Worm (Caenorhabditis elegans) whole organism, L4 larva: Measurements from ENCODE around the gene fbl-1.
A peak's percentile ranks its signal among the peaks of the same experiment; 100 is the strongest.

Source experiments
- D1046.2 ChIP-seq: fragments of 200-800 bp; sonication (Bioruptor generic); IDR thresholded peaks from 2 replicates; pipeline ENCODE4 v1.3.6; 2022; ENCODE audit warnings: missing genetic modification characterization, missing compliant biosample characterization
- F49E8.2 ChIP-seq: sonication (generic microtip); optimal IDR thresholded peaks from 2 replicates; lab custom pipeline; 2016; ENCODE audit warnings: missing compliant biosample characterization, mild to moderate bottlenecking, missing genetic modification characterization, borderline replicate concordance
- T20F7.1 ChIP-seq: fragments of 200-800 bp; sonication (Bioruptor generic); optimal IDR thresholded peaks from 2 replicates; lab custom pipeline; 2018; ENCODE audit warnings: mild to moderate bottlenecking, missing genetic modification characterization, missing compliant biosample characterization
- Y48G9A.11 ChIP-seq: fragments of 200-800 bp; sonication (Bioruptor generic); IDR thresholded peaks from 2 replicates; pipeline ENCODE4 v1.3.6; 2022; ENCODE audit warnings: missing genetic modification reagents, missing genetic modification characterization, missing compliant biosample characterization
- aly-2 ChIP-seq: sonication (generic microtip); optimal IDR thresholded peaks from 2 replicates; lab custom pipeline; 2018; ENCODE audit warnings: missing biosample characterization, missing genetic modification characterization
- ceh-44 ChIP-seq: fragments of 200-800 bp; sonication (Bioruptor generic); IDR thresholded peaks from 2 replicates; pipeline ENCODE4 v1.3.6; 2022; ENCODE audit warnings: missing genetic modification reagents, missing genetic modification characterization, missing compliant biosample characterization
- ceh-62 ChIP-seq: sonication (generic microtip); optimal IDR thresholded peaks from 2 replicates; lab custom pipeline; 2017; ENCODE audit warnings: missing biosample characterization, missing genetic modification characterization
- daf-8 ChIP-seq: fragments of 200-800 bp; sonication (Bioruptor generic); IDR thresholded peaks from 2 replicates; pipeline ENCODE4 v1.3.6; 2022; ENCODE audit warnings: missing genetic modification characterization, missing compliant biosample characterization
- fkh-10 ChIP-seq: fragments of 150-350 bp; optimal IDR thresholded peaks from 2 replicates; lab custom pipeline; 2014; ENCODE audit warnings: missing biosample characterization, missing genetic modification reagents, missing genetic modification characterization
- hlh-11 ChIP-seq: fragments of 200-800 bp; sonication (Bioruptor generic); optimal IDR thresholded peaks from 2 replicates; lab custom pipeline; 2018; ENCODE audit warnings: mild to moderate bottlenecking, missing genetic modification characterization, missing compliant biosample characterization
- lsy-2 ChIP-seq, 2 experiments: fragments of 150-350 bp in 1 of 2; sonication (generic microtip) in 1 of 2; optimal IDR thresholded peaks; 2 replicates each; lab custom pipeline; 2014 to 2017; ENCODE audit warnings: missing biosample characterization in 2 of 2, missing genetic modification characterization in 2 of 2
- madf-9 ChIP-seq: fragments of 200-800 bp; sonication (Bioruptor generic); conservative IDR thresholded peaks from 2 replicates; pipeline ENCODE4 v1.3.6; 2022; ENCODE audit warnings: missing genetic modification reagents, missing genetic modification characterization, missing compliant biosample characterization
- mdl-1 ChIP-seq, 2 experiments: fragments of 150-350 bp in 1 of 2; sonication (generic microtip) in 1 of 2; optimal IDR thresholded peaks; 2 replicates each; lab custom pipeline; 2014 to 2017; ENCODE audit warnings: missing biosample characterization in 2 of 2, missing genetic modification characterization in 2 of 2
- mdt-29 ChIP-seq: fragments of 200-800 bp; sonication (Bioruptor generic); IDR thresholded peaks from 2 replicates; pipeline ENCODE4 v1.3.6; 2022; ENCODE audit warnings: missing genetic modification reagents, missing genetic modification characterization, missing compliant biosample characterization
- nhr-25 ChIP-seq: sonication (generic microtip); optimal IDR thresholded peaks from 2 replicates; lab custom pipeline; 2017; ENCODE audit warnings: missing genetic modification characterization, mild to moderate bottlenecking, missing compliant biosample characterization, antibody characterized with exemption, moderate library complexity, borderline replicate concordance; ENCODE audit not compliant: insufficient read depth
- nhr-28 ChIP-seq: fragments of 150-350 bp; optimal IDR thresholded peaks from 2 replicates; lab custom pipeline; 2014; ENCODE audit warnings: missing biosample characterization, missing genetic modification characterization
- nhr-41 ChIP-seq: fragments of 200-800 bp; sonication (Bioruptor generic); IDR thresholded peaks from 2 replicates; pipeline ENCODE4 v1.3.6; 2022; ENCODE audit warnings: missing genetic modification reagents, missing genetic modification characterization, missing compliant biosample characterization
- nhr-42 ChIP-seq: fragments of 200-800 bp; sonication (Bioruptor generic); IDR thresholded peaks from 2 replicates; pipeline ENCODE4 v1.3.6; 2022; ENCODE audit warnings: missing genetic modification characterization, missing compliant biosample characterization
- nhr-6 ChIP-seq: fragments of 150-350 bp; optimal IDR thresholded peaks from 2 replicates; lab custom pipeline; 2014; ENCODE audit warnings: missing biosample characterization, missing genetic modification characterization
- nhr-76 ChIP-seq: fragments of 150-350 bp; optimal IDR thresholded peaks from 2 replicates; lab custom pipeline; 2014; ENCODE audit warnings: missing biosample characterization, missing genetic modification characterization
- php-3 ChIP-seq: fragments of 200-800 bp; sonication (Bioruptor generic); IDR thresholded peaks from 2 replicates; pipeline ENCODE4 v1.3.6; 2022; ENCODE audit warnings: missing genetic modification reagents, missing genetic modification characterization, missing compliant biosample characterization
- pqm-1 ChIP-seq: sonication (generic microtip); optimal IDR thresholded peaks from 2 replicates; lab custom pipeline; 2017; ENCODE audit warnings: missing biosample characterization, missing genetic modification characterization
- saeg-2 ChIP-seq: fragments of 200-800 bp; sonication (Bioruptor generic); IDR thresholded peaks from 2 replicates; pipeline ENCODE4 v1.3.6; 2022; ENCODE audit warnings: missing genetic modification reagents, missing genetic modification characterization, missing compliant biosample characterization
- sdz-12 ChIP-seq: fragments of 200-800 bp; sonication (Bioruptor generic); optimal IDR thresholded peaks from 2 replicates; lab custom pipeline; 2018; ENCODE audit warnings: mild to moderate bottlenecking, missing genetic modification characterization, missing compliant biosample characterization
- snpc-1.2 ChIP-seq: fragments of 200-800 bp; sonication (Bioruptor generic); IDR thresholded peaks from 2 replicates; pipeline ENCODE4 v1.3.6; 2022; ENCODE audit warnings: missing genetic modification reagents, missing genetic modification characterization, missing compliant biosample characterization
- snpc-4 ChIP-seq: fragments of 150-350 bp; optimal IDR thresholded peaks from 2 replicates; lab custom pipeline; 2014; ENCODE audit warnings: missing biosample characterization, missing genetic modification characterization
- unc-130 ChIP-seq: sonication (generic microtip); optimal IDR thresholded peaks from 2 replicates; lab custom pipeline; 2016; ENCODE audit warnings: missing genetic modification reagents, missing genetic modification characterization, missing compliant biosample characterization
- unc-39 ChIP-seq: sonication (generic microtip); optimal IDR thresholded peaks from 2 replicates; lab custom pipeline; 2017; ENCODE audit warnings: missing biosample characterization, missing genetic modification characterization
- unc-62 ChIP-seq, 3 experiments: fragments of 150-350 bp in 1 of 3; sonication (generic microtip); optimal IDR thresholded peaks in 2 of 3; peaks in 1 of 3; 1 replicate in 1 of 3; 2 replicates in 2 of 3; lab custom pipeline; 2014 to 2017; ENCODE audit warnings: missing biosample characterization in 3 of 3, missing genetic modification characterization in 3 of 3, missing genetic modification reagents in 3 of 3, missing genotype in 1 of 3
- zip-11 ChIP-seq: fragments of 200-800 bp; sonication (Bioruptor generic); IDR thresholded peaks from 2 replicates; pipeline ENCODE4 v1.3.6; 2022; ENCODE audit warnings: missing genetic modification characterization, missing compliant biosample characterization
- ztf-11 ChIP-seq: fragments of 150-350 bp; optimal IDR thresholded peaks from 2 replicates; lab custom pipeline; 2014; ENCODE audit warnings: missing biosample characterization, missing genetic modification characterization
- ztf-7 ChIP-seq: fragments of 150-350 bp; optimal IDR thresholded peaks from 2 replicates; lab custom pipeline; 2014; ENCODE audit warnings: missing biosample characterization, missing genetic modification characterization

Gene fbl-1

DNA sequence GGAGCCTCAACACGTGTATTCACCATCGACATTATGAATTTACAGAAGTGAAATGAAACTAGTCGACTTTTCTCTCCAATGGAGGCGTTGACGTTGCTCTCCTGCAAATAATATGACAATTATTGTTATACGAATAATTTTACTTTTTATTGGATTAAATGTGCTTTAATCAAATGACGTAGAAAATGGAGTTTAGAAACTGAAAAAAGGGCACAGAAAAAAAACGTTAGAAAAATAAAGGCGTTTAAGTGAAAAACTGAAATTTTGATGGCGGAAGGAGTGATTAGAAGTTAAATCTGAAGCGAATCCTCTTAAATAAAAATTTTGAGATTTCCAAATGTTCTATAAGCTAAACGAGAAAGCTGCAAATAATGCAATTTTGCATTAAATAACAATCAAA, 39.4 kb downstream of the fbl-1 start, which contains the start of gene npr-2:
TSS of gene npr-2 (minus strand) at position 101 of the 400 bp plus-strand sequence.
- no peak for TF ChIP-seq ceh-44 (GFP tag; lab: Robert Waterston, UW)
- no peak for TF ChIP-seq unc-62 (GFP tag; optimal IDR thresholded peaks at IDR 0.05 in 1 of 2; lab: Kevin White, UChicago)
- no peak for TF ChIP-seq unc-62 (tag; optimal IDR thresholded peaks at IDR 0.05; lab: Kevin White, UChicago)
- no peak for TF ChIP-seq hlh-11 (tag; lab: Kevin White, UChicago)
- TF ChIP-seq sdz-12 (GFP tag; lab: Kevin White, UChicago), result no peak
- no peak for TF ChIP-seq F49E8.2 (tag; lab: Kevin White, UChicago)
- TF ChIP-seq madf-9 (GFP tag; lab: Robert Waterston, UW), result no peak
- TF ChIP-seq D1046.2 (GFP tag; lab: Robert Waterston, UW), result no peak
- no peak for TF ChIP-seq ztf-7 (tag; lab: Kevin White, UChicago)
- no peak for TF ChIP-seq aly-2 (tag; lab: Kevin White, UChicago)
- no peak for TF ChIP-seq daf-8 (GFP tag; lab: Robert Waterston, UW)
- TF ChIP-seq lsy-2 (tag; optimal IDR thresholded peaks at IDR 0.05; lab: Kevin White, UChicago), result no peak
- TF ChIP-seq nhr-76 (tag; lab: Kevin White, UChicago), result no peak
- TF ChIP-seq saeg-2, result no peak
- TF ChIP-seq fkh-10, result no peak
- no peak for TF ChIP-seq ceh-62 (tag; lab: Kevin White, UChicago)
- TF ChIP-seq mdl-1 (tag; optimal IDR thresholded peaks at IDR 0.05; lab: Kevin White, UChicago), result no peak
- no peak for TF ChIP-seq T20F7.1 (GFP tag; lab: Kevin White, UChicago)

DNA sequence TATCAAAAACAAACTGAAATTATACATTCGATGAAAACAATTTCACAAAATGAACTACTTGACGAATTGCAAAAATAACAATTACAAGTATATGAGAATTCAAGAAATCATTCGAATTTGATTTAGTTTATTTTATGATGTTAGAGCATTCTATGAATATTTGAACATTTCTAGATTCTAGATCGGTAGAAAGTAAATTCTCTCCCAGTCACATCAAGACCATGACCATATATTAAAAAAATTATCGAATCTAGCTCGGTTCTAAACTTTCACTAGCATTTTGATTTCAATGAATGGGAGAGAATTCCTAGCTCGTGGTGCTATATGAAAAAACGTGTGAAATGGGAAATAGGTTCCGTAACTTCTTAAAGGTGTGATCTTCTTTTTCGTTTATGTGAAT, 43.7 kb downstream of the fbl-1 start:
- TF ChIP-seq nhr-25 (tag; lab: Kevin White, UChicago), result no peak
- TF ChIP-seq zip-11 (GFP tag; lab: Robert Waterston, UW), result no peak
- no peak for TF ChIP-seq ztf-11 (tag; lab: Kevin White, UChicago)
- TF ChIP-seq pqm-1, result no peak
- no peak for TF ChIP-seq unc-130 (GFP tag; lab: Kevin White, UChicago)
- peak in 1 of 2 experiments; percentile 92 for TF ChIP-seq unc-62 (GFP tag; optimal IDR thresholded peaks at IDR 0.05 in 1 of 2; lab: Kevin White, UChicago)
- no peak for TF ChIP-seq unc-62 (tag; optimal IDR thresholded peaks at IDR 0.05; lab: Kevin White, UChicago)

DNA sequence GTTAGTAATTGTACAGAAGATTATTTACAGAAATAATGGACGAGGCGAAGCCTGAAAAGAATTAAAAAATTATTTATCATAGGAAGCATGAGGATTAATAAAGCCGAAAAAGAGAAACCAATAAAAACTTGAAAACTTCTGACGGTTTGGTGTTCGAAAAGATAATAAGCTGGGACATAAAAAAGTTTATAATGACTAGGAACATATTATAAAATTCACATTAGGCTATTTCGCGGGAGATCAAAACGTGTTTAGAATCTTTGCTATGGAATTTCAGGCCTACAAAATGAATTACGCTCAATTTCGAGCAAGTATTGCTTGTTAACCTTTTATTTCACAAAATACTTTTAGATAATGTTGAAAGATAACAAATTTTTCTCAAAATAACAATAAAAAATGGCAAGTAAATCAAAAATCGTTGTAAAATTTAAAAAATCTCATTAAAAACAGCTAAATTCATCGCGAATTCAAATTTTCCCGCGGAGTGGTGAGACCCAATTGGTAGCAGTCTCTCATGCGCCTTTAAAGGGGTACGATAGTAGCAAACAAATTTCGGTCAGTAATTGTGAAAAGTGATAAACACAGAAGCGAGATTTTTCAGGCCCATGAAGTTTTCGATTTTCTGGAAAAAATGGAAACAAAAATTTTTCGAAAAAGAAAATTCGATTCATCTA, 48.3 kb downstream of the fbl-1 start, which contains the start of gene trcs-1:
TSS of gene trcs-1 (minus strand) at position 51 of the 674 bp plus-strand sequence.
- no peak for TF ChIP-seq unc-62 (GFP tag; optimal IDR thresholded peaks at IDR 0.05 in 1 of 2; lab: Kevin White, UChicago)
- TF ChIP-seq unc-62 (tag; optimal IDR thresholded peaks at IDR 0.05; lab: Kevin White, UChicago), result no peak
- TF ChIP-seq nhr-42 (GFP tag; lab: Robert Waterston, UW), result no peak
- TF ChIP-seq nhr-28, result no peak
- no peak for TF ChIP-seq hlh-11 (tag; lab: Kevin White, UChicago)
- TF ChIP-seq Y48G9A.11 (GFP tag; lab: Robert Waterston, UW), result 0 out of 2 replicates have a peak, but pooled peaks have one; percentile 46
- no peak for TF ChIP-seq php-3 (GFP tag; lab: Robert Waterston, UW)
- TF ChIP-seq snpc-1.2 (GFP tag; lab: Robert Waterston, UW), result peak; percentile 88
- TF ChIP-seq F49E8.2 (tag; lab: Kevin White, UChicago), result peak; percentile 54
- no peak for TF ChIP-seq fkh-10
- TF ChIP-seq nhr-6, result no peak

DNA sequence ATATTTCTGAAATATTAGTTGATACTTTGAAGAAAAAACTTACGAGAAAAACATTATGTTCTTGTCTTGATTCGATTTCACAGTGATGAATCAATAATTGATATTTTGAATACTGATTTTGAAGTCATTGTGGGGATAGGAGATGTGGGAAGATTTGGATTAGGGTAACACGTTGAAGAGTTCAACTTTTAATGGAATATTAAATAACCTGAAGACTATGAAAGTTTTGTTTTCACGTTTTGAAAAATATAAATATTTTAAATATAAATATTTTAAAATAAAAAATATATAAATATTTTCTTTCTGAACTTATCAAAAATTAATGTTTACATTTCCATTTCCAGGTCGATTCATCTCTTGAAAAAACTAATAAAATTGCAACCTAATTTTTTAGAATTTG, 51.8 kb downstream of the fbl-1 start, which contains the start of gene pei-1:
TSS of gene pei-1 (minus strand) at position 101 of the 400 bp plus-strand sequence.
- TF ChIP-seq mdt-29 (GFP tag; lab: Robert Waterston, UW) (no peak), nhr-41 (GFP tag; lab: Robert Waterston, UW) (no peak), zip-11 (GFP tag; lab: Robert Waterston, UW) (no peak), unc-39 (no peak), snpc-4 (tag; lab: Kevin White, UChicago) (no peak), ztf-11 (tag; lab: Kevin White, UChicago) (no peak)
